Worm (Caenorhabditis elegans): ENCODE measurements around the gene ZK813.6.

The ZK813.6 gene

ce11 chrX:3429122-3429521, 4.5 kb downstream of the ZK813.6 start:
- no peak for TF ChIP-seq flt-1 (GFP tag; IDR thresholded peaks at IDR 0.05)
- no peak for TF ChIP-seq hnd-1 (tag; optimal IDR thresholded peaks at IDR 0.05)
- TF ChIP-seq ceh-36 (tag; optimal IDR thresholded peaks at IDR 0.05): no peak
- TF ChIP-seq ama-1 (optimal IDR thresholded peaks at IDR 0.05): no peak
- TF ChIP-seq scrt-1 (GFP tag; IDR thresholded peaks at IDR 0.05): no peak
- TF ChIP-seq ets-7 (tag; optimal IDR thresholded peaks at IDR 0.05): no peak
- TF ChIP-seq pes-1 (GFP tag; IDR thresholded peaks at IDR 0.05): no peak
- TF ChIP-seq tra-4 (tag; optimal IDR thresholded peaks at IDR 0.05): no peak
- no peak for TF ChIP-seq ceh-13 (GFP tag; optimal IDR thresholded peaks at IDR 0.05)
- no peak for TF ChIP-seq hmbx-1 (tag; optimal IDR thresholded peaks at IDR 0.05)
- no peak for TF ChIP-seq sea-1 (GFP tag; conservative IDR thresholded peaks at IDR 0.05)
- no peak for TF ChIP-seq B0310.2 (tag; optimal IDR thresholded peaks at IDR 0.05)
- TF ChIP-seq tbx-11 (GFP tag; IDR thresholded peaks at IDR 0.05): no peak

ce11 chrX:3430020-3430419, 5.4 kb downstream of the ZK813.6 start, which contains the start of gene ZK813.4:
Gene ZK813.4, minus strand, starts transcription at chrX:3430120.
- TF ChIP-seq ceh-13 (GFP tag; optimal IDR thresholded peaks at IDR 0.05): no peak
- no peak for TF ChIP-seq hnd-1 (tag; optimal IDR thresholded peaks at IDR 0.05)
- TF ChIP-seq sea-1 (GFP tag; conservative IDR thresholded peaks at IDR 0.05): no peak
- no peak for TF ChIP-seq F13C5.2 (tag; optimal IDR thresholded peaks at IDR 0.05)
- TF ChIP-seq tbx-11 (GFP tag; IDR thresholded peaks at IDR 0.05): no peak
- TF ChIP-seq scrt-1 (GFP tag; IDR thresholded peaks at IDR 0.05): no peak
- no peak for TF ChIP-seq hmbx-1 (tag; optimal IDR thresholded peaks at IDR 0.05)
- no peak for TF ChIP-seq hmg-4 (GFP tag; optimal IDR thresholded peaks at IDR 0.05)
- TF ChIP-seq aly-1 (tag; optimal IDR thresholded peaks at IDR 0.05): no peak
- no peak for TF ChIP-seq tbx-37 (GFP tag; conservative IDR thresholded peaks at IDR 0.05)
- no peak for TF ChIP-seq flt-1 (GFP tag; IDR thresholded peaks at IDR 0.05)
- TF ChIP-seq tra-4 (tag; optimal IDR thresholded peaks at IDR 0.05): no peak
- no peak for TF ChIP-seq B0310.2 (tag; optimal IDR thresholded peaks at IDR 0.05)
- TF ChIP-seq ama-1 (optimal IDR thresholded peaks at IDR 0.05): no peak
- no peak for TF ChIP-seq ets-7 (tag; optimal IDR thresholded peaks at IDR 0.05)
- no peak for TF ChIP-seq ceh-36 (tag; optimal IDR thresholded peaks at IDR 0.05)
- TF ChIP-seq pes-1 (GFP tag; IDR thresholded peaks at IDR 0.05): no peak

ce11 chrX:3439823-3440222, 15.2 kb downstream of the ZK813.6 start:
- no peak for TF ChIP-seq tbx-37 (GFP tag; conservative IDR thresholded peaks at IDR 0.05)
- no peak for TF ChIP-seq flt-1 (GFP tag; IDR thresholded peaks at IDR 0.05)
- no peak for TF ChIP-seq hnd-1 (tag; optimal IDR thresholded peaks at IDR 0.05)
- no peak for TF ChIP-seq F13C5.2 (tag; optimal IDR thresholded peaks at IDR 0.05)
- TF ChIP-seq scrt-1 (GFP tag; IDR thresholded peaks at IDR 0.05): no peak
- no peak for TF ChIP-seq ets-7 (tag; optimal IDR thresholded peaks at IDR 0.05)
- TF ChIP-seq hmbx-1 (tag; optimal IDR thresholded peaks at IDR 0.05): no peak
- no peak for TF ChIP-seq sea-1 (GFP tag; conservative IDR thresholded peaks at IDR 0.05)
- no peak for TF ChIP-seq hmg-4 (GFP tag; optimal IDR thresholded peaks at IDR 0.05)
- no peak for TF ChIP-seq ceh-36 (tag; optimal IDR thresholded peaks at IDR 0.05)
- no peak for TF ChIP-seq B0310.2 (tag; optimal IDR thresholded peaks at IDR 0.05)
- no peak for TF ChIP-seq ceh-13 (GFP tag; optimal IDR thresholded peaks at IDR 0.05)
- TF ChIP-seq pes-1 (GFP tag; IDR thresholded peaks at IDR 0.05): no peak

- TF ChIP-seq scrt-1 (GFP tag; IDR thresholded peaks at IDR 0.05) (no peak), tbx-11 (GFP tag; IDR thresholded peaks at IDR 0.05) (no peak), B0310.2 (tag; optimal IDR thresholded peaks at IDR 0.05) (no peak), ceh-13 (GFP tag; optimal IDR thresholded peaks at IDR 0.05) (no peak), ama-1 (optimal IDR thresholded peaks at IDR 0.05) (no peak), tbx-37 (GFP tag; conservative IDR thresholded peaks at IDR 0.05) (no peak), ets-7 (tag; optimal IDR thresholded peaks at IDR 0.05) (no peak)
These were observed 15.7 kb downstream of the ZK813.6 start for ce11 chrX:3440308-3440707.

ce11 chrX:3441539-3441938, 16.9 kb downstream of the ZK813.6 start, which contains the start of gene ZK813.3:
Gene ZK813.3, plus strand, starts transcription at chrX:3441839.
- no peak for TF ChIP-seq aly-1 (tag; optimal IDR thresholded peaks at IDR 0.05)
- no peak for TF ChIP-seq hmg-4 (GFP tag; optimal IDR thresholded peaks at IDR 0.05)
- TF ChIP-seq tbx-11 (GFP tag; IDR thresholded peaks at IDR 0.05): no peak
- TF ChIP-seq sea-1 (GFP tag; conservative IDR thresholded peaks at IDR 0.05): no peak
- no peak for TF ChIP-seq flt-1 (GFP tag; IDR thresholded peaks at IDR 0.05)
- TF ChIP-seq ets-7 (tag; optimal IDR thresholded peaks at IDR 0.05): no peak
- no peak for TF ChIP-seq tra-4 (tag; optimal IDR thresholded peaks at IDR 0.05)
- TF ChIP-seq scrt-1 (GFP tag; IDR thresholded peaks at IDR 0.05): no peak
- TF ChIP-seq F13C5.2 (tag; optimal IDR thresholded peaks at IDR 0.05): no peak
- no peak for TF ChIP-seq ama-1 (optimal IDR thresholded peaks at IDR 0.05)

ce11 chrX:3443526-3443925, 18.9 kb downstream of the ZK813.6 start, which contains the start of gene ZK813.2:
Gene ZK813.2, plus strand, starts transcription at chrX:3443826.
- TF ChIP-seq pes-1 (GFP tag; IDR thresholded peaks at IDR 0.05) (no peak), aly-1 (tag; optimal IDR thresholded peaks at IDR 0.05) (no peak), hmbx-1 (tag; optimal IDR thresholded peaks at IDR 0.05) (no peak), ceh-36 (tag; optimal IDR thresholded peaks at IDR 0.05) (no peak), scrt-1 (GFP tag; IDR thresholded peaks at IDR 0.05) (no peak), tbx-37 (GFP tag; conservative IDR thresholded peaks at IDR 0.05) (no peak), tra-4 (tag; optimal IDR thresholded peaks at IDR 0.05) (no peak), flt-1 (GFP tag; IDR thresholded peaks at IDR 0.05) (no peak)

ce11 chrX:3444514-3444913, 19.9 kb downstream of the ZK813.6 start, which contains the start of gene ZK813.7:
Gene ZK813.7, plus strand, starts transcription at chrX:3444814.
- TF ChIP-seq B0310.2 (tag; optimal IDR thresholded peaks at IDR 0.05) (no peak), sea-1 (GFP tag; conservative IDR thresholded peaks at IDR 0.05) (no peak), F13C5.2 (tag; optimal IDR thresholded peaks at IDR 0.05) (no peak), ceh-13 (GFP tag; optimal IDR thresholded peaks at IDR 0.05) (no peak), hmbx-1 (tag; optimal IDR thresholded peaks at IDR 0.05) (no peak), aly-1 (tag; optimal IDR thresholded peaks at IDR 0.05) (no peak), scrt-1 (GFP tag; IDR thresholded peaks at IDR 0.05) (no peak), pes-1 (GFP tag; IDR thresholded peaks at IDR 0.05) (no peak), flt-1 (GFP tag; IDR thresholded peaks at IDR 0.05) (no peak), ets-7 (tag; optimal IDR thresholded peaks at IDR 0.05) (no peak), tbx-37 (GFP tag; conservative IDR thresholded peaks at IDR 0.05) (no peak), tbx-11 (GFP tag; IDR thresholded peaks at IDR 0.05) (no peak), tra-4 (tag; optimal IDR thresholded peaks at IDR 0.05) (no peak), ceh-36 (tag; optimal IDR thresholded peaks at IDR 0.05) (no peak), ama-1 (optimal IDR thresholded peaks at IDR 0.05) (no peak), hmg-4 (GFP tag; optimal IDR thresholded peaks at IDR 0.05) (no peak), hnd-1 (tag; optimal IDR thresholded peaks at IDR 0.05) (no peak)
